Fruit fly (Drosophila melanogaster): ENCODE data around the gene Remo.

DNA sequence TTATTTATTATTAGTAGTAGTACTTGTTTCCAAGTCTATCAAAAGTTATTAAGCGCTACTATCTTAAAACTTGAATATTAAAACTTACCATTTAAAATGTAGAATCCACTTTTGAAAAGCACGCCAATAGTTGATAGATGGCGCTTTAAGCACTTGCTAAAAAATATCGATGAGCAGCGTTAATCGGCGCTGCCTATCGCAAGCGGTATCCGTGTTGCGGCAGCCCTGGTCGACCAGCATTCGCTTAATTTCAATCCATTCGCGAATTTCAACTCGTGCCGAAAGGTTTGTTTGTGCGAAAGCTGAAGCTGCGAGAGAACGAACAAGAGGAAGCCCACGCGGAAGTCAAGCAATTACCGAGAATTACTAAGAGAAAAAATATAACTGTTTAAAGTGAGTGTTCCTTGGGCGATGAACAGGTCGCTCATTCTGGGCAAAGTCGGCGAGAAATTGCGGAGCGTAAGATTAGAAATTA, 41.8 kb downstream of the Remo start, which contains the start of gene Prx2:
- no peak for TF ChIP-seq kay (GFP tag; ENCODE audit: borderline replicate concordance)
- TF ChIP-seq ovo (GFP tag; optimal IDR thresholded peaks at IDR 0.05) = peak; percentile 55
- no peak for TF ChIP-seq cnc (optimal IDR thresholded peaks at IDR 0.05)
- TF ChIP-seq CG7101 (tag; optimal IDR thresholded peaks at IDR 0.05) = peak; percentile 61

Data from whole organism, adult.